Fruit fly (Drosophila melanogaster): ENCODE results near the gene Rtel1.

Rtel1 gene

DNA sequence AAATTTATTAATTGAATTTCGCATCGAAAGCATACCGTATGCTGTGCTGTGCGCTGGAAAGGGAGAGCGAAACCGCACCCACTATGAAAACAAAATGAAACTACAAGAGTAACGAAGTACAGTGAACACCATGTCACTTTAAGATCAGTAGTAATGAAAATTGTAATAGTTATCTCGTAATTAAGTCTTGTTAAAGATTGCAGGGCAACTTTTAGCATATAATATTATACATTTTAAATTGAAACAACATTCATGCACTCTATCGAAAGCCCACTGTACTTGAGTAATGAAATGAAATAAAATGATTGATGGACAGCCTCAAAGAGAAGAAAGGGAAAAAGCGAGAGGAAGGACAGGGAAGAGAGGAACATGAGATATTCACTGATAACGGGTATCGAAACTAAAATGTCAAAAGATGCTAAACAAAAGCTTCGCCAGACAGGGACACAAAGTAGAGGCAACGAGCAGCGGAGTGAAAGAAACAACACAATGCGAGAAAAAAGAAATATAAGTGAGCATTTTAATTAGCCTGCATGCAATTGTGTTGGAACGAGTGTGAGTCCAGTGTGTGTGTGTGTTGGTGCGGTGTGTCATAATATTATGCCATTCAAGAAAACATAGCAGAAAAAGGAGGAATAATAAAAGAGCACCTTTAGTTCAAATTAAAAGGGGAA lies 12.1 kb upstream of the Rtel1 start (continued):
- TF ChIP-seq PHDP (tag; optimal IDR thresholded peaks at IDR 0.05) = peak; percentile 83
- peak; percentile 78 for TF ChIP-seq CG10366 (GFP tag; IDR thresholded peaks at IDR 0.05)
- TF ChIP-seq CG15696 (tag; optimal IDR thresholded peaks at IDR 0.05) = peak; percentile 9
- peak; percentile 75 for TF ChIP-seq az2 (GFP tag; optimal IDR thresholded peaks at IDR 0.05)
- no peak for TF ChIP-seq CG7928 (GFP tag; optimal IDR thresholded peaks at IDR 0.05)
- TF ChIP-seq Opbp (GFP tag; IDR thresholded peaks at IDR 0.05; ENCODE audit: partially characterized antibody) = no peak
- peak; percentile 44 for TF ChIP-seq CG13775 (GFP tag; optimal IDR thresholded peaks at IDR 0.05)
- peak; percentile 88 for TF ChIP-seq CG2120 (GFP tag; optimal IDR thresholded peaks at IDR 0.05)
- TF ChIP-seq CG8281 (tag; optimal IDR thresholded peaks at IDR 0.05) = peak; percentile 51
- peak; percentile 29; the same call in 1 of the 2 replicates for TF ChIP-seq crol (GFP tag; IDR thresholded peaks at IDR 0.05)
- TF ChIP-seq trh (GFP tag; optimal IDR thresholded peaks at IDR 0.05) = no peak
- TF ChIP-seq CG2889 (GFP tag; IDR thresholded peaks at IDR 0.05) = peak; percentile 72; the same call in 2 of the 3 replicates
- no peak for TF ChIP-seq CG8478 (optimal IDR thresholded peaks at IDR 0.05)
- TF ChIP-seq shn (GFP tag; optimal IDR thresholded peaks at IDR 0.05) = no peak
- peak; percentile 12 for TF ChIP-seq CG3065 (GFP tag; optimal IDR thresholded peaks at IDR 0.05)
- TF ChIP-seq CG7372 (GFP tag; IDR thresholded peaks at IDR 0.05) = peak; percentile 71
- TF ChIP-seq CG10565 (GFP tag; optimal IDR thresholded peaks at IDR 0.05) = no peak
- TF ChIP-seq fru (optimal IDR thresholded peaks at IDR 0.05) = no peak
- no peak for TF ChIP-seq Dip2 (GFP tag; IDR thresholded peaks at IDR 0.05)
- peak; percentile 39; the same call in 1 of the 3 replicates for TF ChIP-seq jigr1 (GFP tag; IDR thresholded peaks at IDR 0.05)
- TF ChIP-seq CG8359 (GFP tag; optimal IDR thresholded peaks at IDR 0.05; ENCODE audit: borderline replicate concordance) = peak; percentile 21
- peak; percentile 10 for TF ChIP-seq exex (tag; optimal IDR thresholded peaks at IDR 0.05)
- TF ChIP-seq CG5180 (GFP tag; optimal IDR thresholded peaks at IDR 0.05) = peak; percentile 35
- peak; percentile 74 for TF ChIP-seq CG11695 (GFP tag; IDR thresholded peaks at IDR 0.05)
- TF ChIP-seq Fer1 (GFP tag; optimal IDR thresholded peaks at IDR 0.05) = peak; percentile 81
- no peak for TF ChIP-seq sens-2 (GFP tag; IDR thresholded peaks at IDR 0.05)
- peak; percentile 73 for TF ChIP-seq dmrt11E (tag; optimal IDR thresholded peaks at IDR 0.05)
- peak; percentile 70 for TF ChIP-seq ap (GFP tag; IDR thresholded peaks at IDR 0.05)
- TF ChIP-seq CG33213 (GFP tag; optimal IDR thresholded peaks at IDR 0.05) = no peak
- no peak for TF ChIP-seq CG13287 (GFP tag; IDR thresholded peaks at IDR 0.05; ENCODE audit: partially characterized antibody)
- TF ChIP-seq CG6272 (GFP tag; IDR thresholded peaks at IDR 0.05) = peak; percentile 60
- peak; percentile 66 for TF ChIP-seq CG4730 (GFP tag; IDR thresholded peaks at IDR 0.05)
- no peak for TF ChIP-seq CG7963 (GFP tag; IDR thresholded peaks at IDR 0.05; ENCODE audit: partially characterized antibody)
- TF ChIP-seq cas (GFP tag; IDR thresholded peaks at IDR 0.05) = 0 out of 2 replicates have a peak, but pooled peaks have one; percentile 19
- TF ChIP-seq CG13424 (tag; optimal IDR thresholded peaks at IDR 0.05) = peak; percentile 84
- TF ChIP-seq gcm (GFP tag; optimal IDR thresholded peaks at IDR 0.05) = peak; percentile 76
- TF ChIP-seq Adf1 (GFP tag; IDR thresholded peaks at IDR 0.05) = 0 out of 2 replicates have a peak, but pooled peaks have one; percentile 32
- TF ChIP-seq ac (GFP tag; optimal IDR thresholded peaks at IDR 0.05) = no peak
- TF ChIP-seq BtbVII (GFP tag; optimal IDR thresholded peaks at IDR 0.05) = peak; percentile 21
- peak; percentile 78 for TF ChIP-seq CG18262 (tag; optimal IDR thresholded peaks at IDR 0.05)
- peak; percentile 76 for TF ChIP-seq Dip3 (GFP tag; optimal IDR thresholded peaks at IDR 0.05)
- TF ChIP-seq Gug (GFP tag; IDR thresholded peaks at IDR 0.05) = peak; percentile 52; the same call in 2 of the 4 replicates
- peak; percentile 67; the same call in 1 of the 2 replicates for TF ChIP-seq CG14667 (GFP tag; IDR thresholded peaks at IDR 0.05)
- TF ChIP-seq CG4707 (GFP tag; optimal IDR thresholded peaks at IDR 0.05) = peak; percentile 54
- TF ChIP-seq NfI (GFP tag; optimal IDR thresholded peaks at IDR 0.05) = peak; percentile 71
- TF ChIP-seq Hr78 (GFP tag; optimal IDR thresholded peaks at IDR 0.05) = peak in 1 of 2 experiments; percentile 33
- TF ChIP-seq CG4820 (GFP tag; optimal IDR thresholded peaks at IDR 0.05) = peak; percentile 46
- peak; percentile 7 for TF ChIP-seq CG18011 (GFP tag; optimal IDR thresholded peaks at IDR 0.05)
- peak; percentile 51; the same call in 1 of the 2 replicates for TF ChIP-seq Poxn (GFP tag; IDR thresholded peaks at IDR 0.05)

Data from whole organism, embryonic.